Fruit fly (Drosophila melanogaster) whole organism, embryonic: Measurements from ENCODE around the gene Tmtc4.

Experiments used
- Adf1 ChIP-seq: fragments of 200-800 bp; sonication (Bioruptor generic); IDR thresholded peaks from 2 replicates; pipeline ENCODE4 v1.3.6; 2022; ENCODE audit warnings: missing biosample characterization, missing genetic modification characterization
- B-H2 ChIP-seq: fragments of 200-800 bp; sonication (Bioruptor generic); optimal IDR thresholded peaks from 2 replicates; lab custom pipeline; 2018; ENCODE audit warnings: missing biosample characterization, mild to moderate bottlenecking, missing genetic modification characterization
- BEAF-32 ChIP-seq: fragments of 200-800 bp; sonication (Bioruptor generic); optimal IDR thresholded peaks from 3 replicates; lab custom pipeline; 2017; ENCODE audit warnings: missing biosample characterization, missing genetic modification characterization, mild to moderate bottlenecking, moderate library complexity, missing genetic modification reagents
- CG11456 ChIP-seq: fragments of 200-800 bp; sonication (Bioruptor generic); IDR thresholded peaks from 3 replicates; pipeline ENCODE4 v1.3.6; 2022; ENCODE audit warnings: missing biosample characterization, missing genetic modification characterization
- CG11560 ChIP-seq: fragments of 200-800 bp; sonication (Bioruptor generic); IDR thresholded peaks from 3 replicates; pipeline ENCODE4 v1.3.6; 2022; ENCODE audit warnings: missing biosample characterization, missing genetic modification characterization
- CG11723 ChIP-seq: fragments of 200-800 bp; sonication (Bioruptor generic); optimal IDR thresholded peaks from 2 replicates; lab custom pipeline; 2017; ENCODE audit warnings: missing biosample characterization, mild to moderate bottlenecking, missing genetic modification characterization
- CG12071 ChIP-seq: fragments of 200-800 bp; sonication (Bioruptor generic); optimal IDR thresholded peaks from 3 replicates; lab custom pipeline; 2018; ENCODE audit warnings: missing biosample characterization, mild to moderate bottlenecking, missing genetic modification characterization
- CG1233 ChIP-seq: fragments of 200-800 bp; sonication (Bioruptor generic); optimal IDR thresholded peaks from 4 replicates; lab custom pipeline; 2018; ENCODE audit warnings: missing biosample characterization, mild to moderate bottlenecking, missing genetic modification characterization
- CG12744 ChIP-seq: fragments of 200-800 bp; sonication (Bioruptor generic); optimal IDR thresholded peaks from 2 replicates; lab custom pipeline; 2016; ENCODE audit warnings: missing biosample characterization, missing genetic modification characterization
- CG13894 ChIP-seq: fragments of 200-800 bp; sonication (Bioruptor generic); optimal IDR thresholded peaks from 3 replicates; lab custom pipeline; 2018; ENCODE audit warnings: missing biosample characterization, mild to moderate bottlenecking, missing genetic modification characterization, moderate library complexity
- CG14710 ChIP-seq: fragments of 200-800 bp; sonication (Bioruptor generic); optimal IDR thresholded peaks from 3 replicates; lab custom pipeline; 2019; ENCODE audit warnings: missing biosample characterization, mild to moderate bottlenecking, missing genetic modification characterization, moderate library complexity
- CG15601 ChIP-seq: fragments of 200-800 bp; sonication (Bioruptor generic); optimal IDR thresholded peaks from 3 replicates; lab custom pipeline; 2019; ENCODE audit warnings: missing biosample characterization, mild to moderate bottlenecking, missing genetic modification characterization, moderate library complexity
- CG17359 ChIP-seq: fragments of 200-800 bp; sonication (Bioruptor generic); optimal IDR thresholded peaks from 3 replicates; lab custom pipeline; 2018; ENCODE audit warnings: missing biosample characterization, mild to moderate bottlenecking, missing genetic modification characterization, moderate library complexity
- CG18619 ChIP-seq: fragments of 200-800 bp; sonication (Bioruptor generic); optimal IDR thresholded peaks from 3 replicates; lab custom pipeline; 2017; ENCODE audit warnings: missing biosample characterization, mild to moderate bottlenecking, missing genetic modification characterization
- CG2120 ChIP-seq: fragments of 200-800 bp; sonication (Bioruptor generic); optimal IDR thresholded peaks from 3 replicates; lab custom pipeline; 2016; ENCODE audit warnings: missing biosample characterization, missing genetic modification characterization
- CG2889 ChIP-seq: fragments of 200-800 bp; sonication (Bioruptor generic); IDR thresholded peaks from 3 replicates; pipeline ENCODE4 v1.3.6; 2022; ENCODE audit warnings: missing biosample characterization, missing genetic modification characterization
- CG31441 ChIP-seq: fragments of 200-800 bp; sonication (Bioruptor generic); IDR thresholded peaks from 2 replicates; pipeline ENCODE4 v1.3.6; 2022; ENCODE audit warnings: missing biosample characterization, missing genetic modification characterization
- CG32532 ChIP-seq: fragments of 200-800 bp; sonication (Bioruptor generic); IDR thresholded peaks from 2 replicates; pipeline ENCODE4 v1.3.6; 2022; ENCODE audit warnings: missing biosample characterization, missing genetic modification characterization
- CG3281 ChIP-seq: fragments of 200-800 bp; sonication (Bioruptor generic); optimal IDR thresholded peaks from 3 replicates; lab custom pipeline; 2017; ENCODE audit warnings: missing biosample characterization, mild to moderate bottlenecking, missing genetic modification characterization
- CG4282 ChIP-seq: fragments of 200-800 bp; sonication (Bioruptor generic); optimal IDR thresholded peaks from 2 replicates; lab custom pipeline; 2016; ENCODE audit warnings: missing biosample characterization, missing genetic modification characterization
- CG4404 ChIP-seq: fragments of 200-800 bp; sonication (Bioruptor generic); IDR thresholded peaks from 2 replicates; pipeline ENCODE4 v1.3.6; 2022; ENCODE audit warnings: missing biosample characterization, missing genetic modification characterization
- CG4707 ChIP-seq: fragments of 200-800 bp; sonication (Bioruptor generic); optimal IDR thresholded peaks from 2 replicates; lab custom pipeline; 2018; ENCODE audit warnings: missing biosample characterization, mild to moderate bottlenecking, missing genetic modification characterization, moderate library complexity
- CG4854 ChIP-seq: fragments of 200-800 bp; sonication (Bioruptor generic); optimal IDR thresholded peaks from 2 replicates; lab custom pipeline; 2016; ENCODE audit warnings: missing biosample characterization, missing genetic modification characterization, inconsistent platforms
- CG5245 ChIP-seq: fragments of 200-800 bp; sonication (Bioruptor generic); optimal IDR thresholded peaks from 3 replicates; lab custom pipeline; 2016; ENCODE audit warnings: missing biosample characterization, missing genetic modification characterization
- CG8388 ChIP-seq: fragments of 200-800 bp; sonication (Bioruptor generic); optimal IDR thresholded peaks from 2 replicates; lab custom pipeline; 2019; ENCODE audit warnings: missing biosample characterization, mild to moderate bottlenecking, missing genetic modification characterization, moderate library complexity
- CG8924 ChIP-seq: fragments of 200-800 bp; optimal IDR thresholded peaks from 3 replicates; lab custom pipeline; 2019; ENCODE audit warnings: missing biosample characterization, mild to moderate bottlenecking, missing genetic modification characterization, moderate library complexity
- CG9727 ChIP-seq: fragments of 200-800 bp; sonication (Bioruptor generic); optimal IDR thresholded peaks from 3 replicates; lab custom pipeline; 2017; ENCODE audit warnings: missing biosample characterization, mild to moderate bottlenecking, missing genetic modification characterization
- CG9932 ChIP-seq: fragments of 200-800 bp; sonication (Bioruptor generic); IDR thresholded peaks from 2 replicates; pipeline ENCODE4 v1.3.6; 2022; ENCODE audit warnings: missing biosample characterization, missing genetic modification characterization
- Dp ChIP-seq: fragments of 200-800 bp; sonication (Bioruptor generic); optimal IDR thresholded peaks from 2 replicates; lab custom pipeline; 2018; ENCODE audit warnings: missing biosample characterization, mild to moderate bottlenecking, missing genetic modification characterization, moderate library complexity
- Elba2 ChIP-seq: fragments of 200-800 bp; sonication (Bioruptor generic); optimal IDR thresholded peaks from 3 replicates; lab custom pipeline; 2016; ENCODE audit warnings: missing biosample characterization, missing genetic modification characterization
- H2.0 ChIP-seq: fragments of 200-800 bp; sonication (Bioruptor generic); IDR thresholded peaks from 2 replicates; pipeline ENCODE4 v1.3.6; 2022; ENCODE audit warnings: missing biosample characterization, missing genetic modification characterization
- Meics ChIP-seq: fragments of 200-800 bp; sonication (Bioruptor generic); optimal IDR thresholded peaks from 2 replicates; lab custom pipeline; 2017; ENCODE audit warnings: missing biosample characterization, mild to moderate bottlenecking, missing genetic modification characterization
- Sox102F ChIP-seq: fragments of 200-800 bp; sonication (Bioruptor generic); optimal IDR thresholded peaks from 2 replicates; lab custom pipeline; 2018; ENCODE audit warnings: missing biosample characterization, mild to moderate bottlenecking, missing genetic modification characterization, moderate library complexity
- Taf1 ChIP-seq: fragments of 200-800 bp; sonication (Bioruptor generic); IDR thresholded peaks from 2 replicates; pipeline ENCODE4 v1.3.6; 2022; ENCODE audit warnings: missing biosample characterization, missing genetic modification characterization
- amos ChIP-seq: fragments of 200-800 bp; sonication (Bioruptor generic); IDR thresholded peaks from 2 replicates; pipeline ENCODE4 v1.3.6; 2022; ENCODE audit warnings: missing biosample characterization, missing genetic modification characterization; ENCODE audit not compliant: partially characterized antibody
- bsh ChIP-seq, 2 experiments: fragments of 200-800 bp; sonication (Bioruptor generic); optimal IDR thresholded peaks; 2 replicates each; lab custom pipeline; 2017 to 2018; ENCODE audit warnings: mild to moderate bottlenecking in 2 of 2, missing biosample characterization in 2 of 2, missing genetic modification characterization in 2 of 2, moderate library complexity in 1 of 2
- chm ChIP-seq: fragments of 200-800 bp; sonication (Bioruptor generic); IDR thresholded peaks from 2 replicates; pipeline ENCODE4 v1.3.6; 2022; ENCODE audit warnings: missing biosample characterization, missing genetic modification characterization
- ci ChIP-seq: fragments of 200-800 bp; sonication (Bioruptor generic); IDR thresholded peaks from 3 replicates; pipeline ENCODE4 v1.3.6; 2022; ENCODE audit warnings: missing biosample characterization, missing genetic modification characterization
- corto ChIP-seq: fragments of 200-800 bp; sonication (Bioruptor generic); optimal IDR thresholded peaks from 2 replicates; lab custom pipeline; 2016; ENCODE audit warnings: missing biosample characterization, mild to moderate bottlenecking, missing genetic modification characterization, moderate library complexity
- dmrt11E ChIP-seq: fragments of 200-800 bp; sonication (Bioruptor generic); optimal IDR thresholded peaks from 3 replicates; lab custom pipeline; 2018; ENCODE audit warnings: missing biosample characterization, mild to moderate bottlenecking, missing genetic modification characterization, moderate library complexity
- lab ChIP-seq: fragments of 200-800 bp; sonication (Bioruptor generic); optimal IDR thresholded peaks from 3 replicates; lab custom pipeline; 2017; ENCODE audit warnings: missing biosample characterization, missing genetic modification characterization, mild to moderate bottlenecking, moderate library complexity, missing genetic modification reagents
- lola ChIP-seq, 3 experiments: fragments of >200 bp in 2 of 3; fragments of 200-800 bp in 1 of 3; sonication (Bioruptor generic) in 1 of 3; optimal IDR thresholded peaks; 2 replicates each; lab custom pipeline; 2017 to 2019; ENCODE audit warnings: missing biosample characterization in 3 of 3, missing genetic modification characterization in 3 of 3, mild to moderate bottlenecking in 1 of 3, moderate library complexity in 1 of 3
- otp ChIP-seq: fragments of 200-800 bp; sonication (Bioruptor generic); IDR thresholded peaks from 3 replicates; pipeline ENCODE4, ENCODE4 v1.3.6; 2022; ENCODE audit warnings: missing biosample characterization, missing genetic modification characterization
- pb ChIP-seq: fragments of 200-800 bp; sonication (Bioruptor generic); optimal IDR thresholded peaks from 3 replicates; lab custom pipeline; 2016; ENCODE audit warnings: missing biosample characterization, missing genetic modification characterization
- sc ChIP-seq, 3 experiments: fragments of >200 bp in 2 of 3; fragments of 200-800 bp in 1 of 3; sonication (Bioruptor generic) in 1 of 3; optimal IDR thresholded peaks; 2 replicates in 2 of 3; 3 replicates in 1 of 3; lab custom pipeline; 2017; ENCODE audit warnings: mild to moderate bottlenecking in 1 of 3, missing biosample characterization in 1 of 3, missing genetic modification characterization in 1 of 3, missing genetic modification reagents in 1 of 3
- sob ChIP-seq: fragments of 200-800 bp; sonication (Bioruptor generic); IDR thresholded peaks from 2 replicates; pipeline ENCODE4 v1.3.6; 2022; ENCODE audit warnings: missing biosample characterization, missing genetic modification characterization
- sr ChIP-seq: fragments of 200-800 bp; sonication (Bioruptor generic); IDR thresholded peaks from 3 replicates; pipeline ENCODE4 v1.3.6; 2022; ENCODE audit warnings: missing biosample characterization, missing genetic modification characterization
- tio ChIP-seq: fragments of 200-800 bp; sonication (Bioruptor generic); optimal IDR thresholded peaks from 2 replicates; lab custom pipeline; 2017; ENCODE audit warnings: missing biosample characterization, missing genetic modification characterization, inconsistent platforms
- trem ChIP-seq: fragments of 200-800 bp; optimal IDR thresholded peaks from 3 replicates; lab custom pipeline; 2019; ENCODE audit warnings: missing biosample characterization, mild to moderate bottlenecking, missing genetic modification characterization, moderate library complexity
- trh ChIP-seq: fragments of 200-800 bp; sonication (Bioruptor generic); optimal IDR thresholded peaks from 2 replicates; lab custom pipeline; 2016; ENCODE audit warnings: missing biosample characterization, missing genetic modification characterization
- tup ChIP-seq: fragments of 200-800 bp; sonication (Bioruptor generic); optimal IDR thresholded peaks from 2 replicates; lab custom pipeline; 2016; ENCODE audit warnings: missing biosample characterization, mild to moderate bottlenecking, missing genetic modification characterization, moderate library complexity

The Tmtc4 gene

dm6 chr3R:15367477-15367876, 16.5 kb downstream of the Tmtc4 start, which contains the start of gene CG34404 (continued):
- TF ChIP-seq chm = no peak
- no peak for TF ChIP-seq Adf1 (GFP tag; lab: Robert Waterston, UW)
- TF ChIP-seq tio (GFP tag; lab: Kevin White, UChicago) = no peak
- TF ChIP-seq sc (optimal IDR thresholded peaks at IDR 0.05; lab: Kevin White, UChicago) = no peak
- no peak for TF ChIP-seq sc (GFP tag; optimal IDR thresholded peaks at IDR 0.05; lab: Kevin White, UChicago)
- no peak for TF ChIP-seq Taf1
- no peak for TF ChIP-seq CG8924 (tag; lab: Kevin White, UChicago)
- TF ChIP-seq CG3281 (GFP tag; lab: Kevin White, UChicago) = no peak
- no peak for TF ChIP-seq CG4404 (GFP tag; lab: Robert Waterston, UW)
- TF ChIP-seq Sox102F (GFP tag; lab: Kevin White, UChicago) = no peak
- TF ChIP-seq CG4707 (GFP tag; lab: Kevin White, UChicago) = no peak
- TF ChIP-seq CG11456 (GFP tag; lab: Robert Waterston, UW) = no peak
- no peak for TF ChIP-seq CG5245
- no peak for TF ChIP-seq dmrt11E (tag; lab: Kevin White, UChicago)
- no peak for TF ChIP-seq CG9727 (GFP tag; lab: Kevin White, UChicago)
- no peak for TF ChIP-seq CG12071
- no peak for TF ChIP-seq ci (GFP tag; lab: Robert Waterston, UW)
- TF ChIP-seq CG2889 = no peak
- peak; percentile 38 for TF ChIP-seq BEAF-32 (GFP tag; lab: Kevin White, UChicago)
- TF ChIP-seq tup (GFP tag; lab: Kevin White, UChicago) = no peak
- TF ChIP-seq CG4854 = no peak
- TF ChIP-seq Meics = no peak
- no peak for TF ChIP-seq bsh (GFP tag; optimal IDR thresholded peaks at IDR 0.05; lab: Kevin White, UChicago)
- no peak for TF ChIP-seq otp
- TF ChIP-seq CG14710 (tag; lab: Kevin White, UChicago) = peak; percentile 42
- TF ChIP-seq CG1233 = no peak
- TF ChIP-seq trem = no peak
- TF ChIP-seq CG12744 (GFP tag; lab: Kevin White, UChicago) = no peak
- no peak for TF ChIP-seq CG8388 (GFP tag; lab: Kevin White, UChicago)
- TF ChIP-seq CG13894 (tag; lab: Kevin White, UChicago) = no peak
- no peak for TF ChIP-seq CG4282
- TF ChIP-seq lab (GFP tag; lab: Kevin White, UChicago) = no peak
- TF ChIP-seq CG17359 (tag; lab: Kevin White, UChicago) = no peak
- TF ChIP-seq pb = no peak
- TF ChIP-seq trh = no peak
- TF ChIP-seq CG9932 (GFP tag; lab: Robert Waterston, UW) = no peak
- TF ChIP-seq sr = no peak
- TF ChIP-seq CG15601 (tag; lab: Kevin White, UChicago) = no peak
- TF ChIP-seq lola (GFP tag; optimal IDR thresholded peaks at IDR 0.05; lab: Kevin White, UChicago) = no peak
- TF ChIP-seq B-H2 = no peak
- no peak for TF ChIP-seq amos (GFP tag; lab: Robert Waterston, UW)
- TF ChIP-seq H2.0 (GFP tag; lab: Robert Waterston, UW) = no peak
- TF ChIP-seq CG32532 = no peak
- TF ChIP-seq CG11723 (GFP tag; lab: Kevin White, UChicago) = no peak
- TF ChIP-seq CG31441 (GFP tag; lab: Robert Waterston, UW) = no peak
- TF ChIP-seq corto (GFP tag; lab: Kevin White, UChicago) = no peak
- no peak for TF ChIP-seq CG18619 (GFP tag; lab: Kevin White, UChicago)
- TF ChIP-seq Dp = peak; percentile 85
- peak; percentile 15 for TF ChIP-seq CG2120 (GFP tag; lab: Kevin White, UChicago)
- peak; percentile 31 for TF ChIP-seq Elba2 (GFP tag; lab: Kevin White, UChicago)
- TF ChIP-seq sob = peak; percentile 22; the same call in 1 of the 2 replicates
- no peak for TF ChIP-seq CG11560
